Worm (Caenorhabditis elegans): ENCODE data around the gene irld-1.

ce11 chrV:4375807-4376564, 39.4 kb downstream of the irld-1 start, which contains the start of gene F32D1.7:
- TF ChIP-seq nfya-1 (tag; optimal IDR thresholded peaks at IDR 0.05; ENCODE audit: borderline replicate concordance, insufficient read depth) (no peak), D2030.7 (GFP tag; IDR thresholded peaks at IDR 0.05) (peak; percentile 87), ztf-18 (tag; optimal IDR thresholded peaks at IDR 0.05) (no peak), lin-40 (tag; optimal IDR thresholded peaks at IDR 0.05) (no peak), nfya-2 (GFP tag; IDR thresholded peaks at IDR 0.05) (no peak), lin-35 (GFP tag; optimal IDR thresholded peaks at IDR 0.05) (peak in 1 of 3 experiments; percentile 12)

All from whole organism, young adult.